Worm (Caenorhabditis elegans) whole organism, L3 larva: ENCODE results near the gene faah-2.

Experiments
- aly-2 ChIP-seq: fragments of 150-350 bp; optimal IDR thresholded peaks from 2 replicates; lab custom pipeline; 2014; ENCODE audit warnings: missing biosample characterization, missing genetic modification characterization
- egl-27 ChIP-seq: sonication (generic microtip); optimal IDR thresholded peaks from 4 replicates; lab custom pipeline; 2017; ENCODE audit warnings: missing biosample characterization, missing genetic modification reagents, missing genetic modification characterization
- fkh-2 ChIP-seq: fragments of 150-350 bp; optimal IDR thresholded peaks from 2 replicates; lab custom pipeline; 2014; ENCODE audit warnings: missing biosample characterization, missing genetic modification reagents, missing genetic modification characterization

faah-2 gene

ce11 chrIV:8203555-8203954 is 51.3 kb downstream of the faah-2 start:
- TF ChIP-seq egl-27 (tag; lab: Kevin White, UChicago) (no peak), fkh-2 (tag; lab: Kevin White, UChicago) (no peak), aly-2 (tag; lab: Kevin White, UChicago) (no peak)
